Worm (Caenorhabditis elegans): ENCODE results near the gene C14A11.5.

DNA sequence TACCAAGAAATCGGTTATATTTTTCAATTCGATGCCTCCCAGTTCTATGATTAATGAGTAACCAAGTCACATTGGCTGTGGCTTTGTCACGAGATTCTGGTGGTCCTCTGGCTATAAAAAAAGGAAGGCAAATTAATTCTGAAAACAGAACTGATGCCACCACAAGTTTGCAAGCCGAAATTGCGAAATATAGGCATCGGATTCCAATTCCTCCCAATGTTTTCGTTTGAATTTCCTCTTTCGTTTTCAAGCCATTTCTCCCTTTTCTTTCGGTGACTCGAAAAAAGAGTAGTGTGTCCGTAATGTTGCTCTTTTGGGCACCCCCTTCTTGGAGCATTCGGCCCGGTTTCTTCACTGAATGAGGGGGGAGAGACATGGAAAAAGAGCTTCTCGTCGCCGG lies 37.6 kb downstream of the C14A11.5 start, which contains the start of gene F55F1.2:
- TF ChIP-seq cog-1 (tag; optimal IDR thresholded peaks at IDR 0.05) = no peak
- TF ChIP-seq tab-1 (GFP tag; IDR thresholded peaks at IDR 0.05) = no peak
- no peak for TF ChIP-seq ztf-23 (GFP tag; IDR thresholded peaks at IDR 0.05)
- no peak for TF ChIP-seq klf-2 (GFP tag; conservative IDR thresholded peaks at IDR 0.05)
- TF ChIP-seq T22C8.4 (GFP tag; IDR thresholded peaks at IDR 0.05) = no peak
- no peak for TF ChIP-seq ref-1 (GFP tag; conservative IDR thresholded peaks at IDR 0.05)
- TF ChIP-seq ztf-29 (GFP tag; IDR thresholded peaks at IDR 0.05) = no peak
- no peak for TF ChIP-seq flt-1 (GFP tag; IDR thresholded peaks at IDR 0.05)

Data from whole organism, midembryonic.